Fruit fly (Drosophila melanogaster) whole organism, embryonic: ENCODE results near the gene Pep.

Source experiments
- ATbp ChIP-seq: fragments of 200-800 bp; sonication (Bioruptor generic); optimal IDR thresholded peaks from 2 replicates; lab custom pipeline; 2017; ENCODE audit warnings: missing biosample characterization, mild to moderate bottlenecking, missing genetic modification characterization, missing genetic modification reagents
- Aef1 ChIP-seq: fragments of 200-800 bp; sonication (Bioruptor generic); IDR thresholded peaks from 3 replicates; pipeline ENCODE4 v1.3.6; 2022; ENCODE audit warnings: missing biosample characterization, missing genetic modification characterization
- Bteb2 ChIP-seq: fragments of 200-800 bp; sonication (Bioruptor generic); optimal IDR thresholded peaks from 2 replicates; lab custom pipeline; 2016; ENCODE audit warnings: missing biosample characterization, missing genetic modification characterization
- CG11398 ChIP-seq: fragments of 200-800 bp; sonication (Bioruptor generic); optimal IDR thresholded peaks from 2 replicates; lab custom pipeline; 2016; ENCODE audit warnings: missing biosample characterization, missing genetic modification characterization
- CG12219 ChIP-seq: fragments of 200-800 bp; sonication (Bioruptor generic); optimal IDR thresholded peaks from 3 replicates; lab custom pipeline; 2018; ENCODE audit warnings: missing biosample characterization, mild to moderate bottlenecking, missing genetic modification characterization
- CG1233 ChIP-seq: fragments of 200-800 bp; sonication (Bioruptor generic); optimal IDR thresholded peaks from 4 replicates; lab custom pipeline; 2018; ENCODE audit warnings: missing biosample characterization, mild to moderate bottlenecking, missing genetic modification characterization
- CG12391 ChIP-seq: fragments of 200-800 bp; sonication (Bioruptor generic); optimal IDR thresholded peaks from 3 replicates; lab custom pipeline; 2018; ENCODE audit warnings: missing biosample characterization, mild to moderate bottlenecking, missing genetic modification characterization, moderate library complexity
- CG13287 ChIP-seq: fragments of 200-800 bp; sonication (Bioruptor generic); IDR thresholded peaks from 2 replicates; pipeline ENCODE4 v1.3.6; 2022; ENCODE audit warnings: missing biosample characterization, missing genetic modification characterization; ENCODE audit not compliant: partially characterized antibody
- CG13296 ChIP-seq: fragments of 200-800 bp; sonication (Bioruptor generic); optimal IDR thresholded peaks from 3 replicates; lab custom pipeline; 2018; ENCODE audit warnings: missing biosample characterization, mild to moderate bottlenecking, missing genetic modification characterization
- CG1529 ChIP-seq: fragments of 200-800 bp; sonication (Bioruptor generic); optimal IDR thresholded peaks from 3 replicates; lab custom pipeline; 2018; ENCODE audit warnings: missing biosample characterization, missing genetic modification characterization
- CG15479 ChIP-seq: fragments of 200-800 bp; sonication (Bioruptor generic); optimal IDR thresholded peaks from 3 replicates; lab custom pipeline; 2019; ENCODE audit warnings: missing biosample characterization, mild to moderate bottlenecking, missing genetic modification characterization, moderate library complexity
- CG1603 ChIP-seq: fragments of 200-800 bp; sonication (Bioruptor generic); optimal IDR thresholded peaks from 2 replicates; lab custom pipeline; 2019; ENCODE audit warnings: missing biosample characterization, mild to moderate bottlenecking, missing genetic modification characterization, moderate library complexity
- CG18262 ChIP-seq: fragments of 200-800 bp; optimal IDR thresholded peaks from 3 replicates; lab custom pipeline; 2019; ENCODE audit warnings: missing biosample characterization, mild to moderate bottlenecking, missing genetic modification characterization, moderate library complexity
- CG18764 ChIP-seq: fragments of 200-800 bp; sonication (Bioruptor generic); optimal IDR thresholded peaks from 3 replicates; lab custom pipeline; 2016; ENCODE audit warnings: missing biosample characterization, missing genetic modification characterization
- CG2120 ChIP-seq: fragments of 200-800 bp; sonication (Bioruptor generic); optimal IDR thresholded peaks from 3 replicates; lab custom pipeline; 2016; ENCODE audit warnings: missing biosample characterization, missing genetic modification characterization
- CG2712 ChIP-seq: fragments of 200-800 bp; optimal IDR thresholded peaks from 3 replicates; lab custom pipeline; 2019; ENCODE audit warnings: missing biosample characterization, mild to moderate bottlenecking, missing genetic modification characterization, moderate library complexity
- CG34422 ChIP-seq: fragments of 200-800 bp; sonication (Bioruptor generic); IDR thresholded peaks from 3 replicates; pipeline ENCODE4 v1.3.6; 2022; ENCODE audit warnings: missing biosample characterization, missing genetic modification characterization
- CG3847 ChIP-seq: fragments of 200-800 bp; sonication (Bioruptor generic); IDR thresholded peaks from 2 replicates; pipeline ENCODE4 v1.3.6; 2022; ENCODE audit warnings: missing biosample characterization, missing genetic modification characterization
- CG5180 ChIP-seq: fragments of 200-800 bp; sonication (Bioruptor generic); optimal IDR thresholded peaks from 3 replicates; lab custom pipeline; 2017; ENCODE audit warnings: missing biosample characterization, missing genetic modification characterization, mild to moderate bottlenecking, moderate library complexity, missing genetic modification reagents
- CG6813 ChIP-seq: fragments of 200-800 bp; sonication (Bioruptor generic); optimal IDR thresholded peaks from 2 replicates; lab custom pipeline; 2017; ENCODE audit warnings: missing biosample characterization, missing genetic modification characterization, mild to moderate bottlenecking, moderate library complexity, missing genetic modification reagents
- CG7271 ChIP-seq: fragments of 200-800 bp; sonication (Bioruptor generic); optimal IDR thresholded peaks from 2 replicates; lab custom pipeline; 2018; ENCODE audit warnings: missing biosample characterization, mild to moderate bottlenecking, missing genetic modification characterization, moderate library complexity
- CG7745 ChIP-seq: fragments of 200-800 bp; sonication (Bioruptor generic); optimal IDR thresholded peaks from 2 replicates; lab custom pipeline; 2018; ENCODE audit warnings: missing biosample characterization, mild to moderate bottlenecking, missing genetic modification characterization, moderate library complexity
- CG9932 ChIP-seq: fragments of 200-800 bp; sonication (Bioruptor generic); IDR thresholded peaks from 2 replicates; pipeline ENCODE4 v1.3.6; 2022; ENCODE audit warnings: missing biosample characterization, missing genetic modification characterization
- CHES-1-like ChIP-seq: fragments of 200-800 bp; sonication (Bioruptor generic); optimal IDR thresholded peaks from 2 replicates; lab custom pipeline; 2016; ENCODE audit warnings: missing biosample characterization, missing genetic modification characterization
- D19B ChIP-seq: fragments of 200-800 bp; sonication (Bioruptor generic); optimal IDR thresholded peaks from 2 replicates; lab custom pipeline; 2017; ENCODE audit warnings: missing biosample characterization, mild to moderate bottlenecking, missing genetic modification characterization
- Deaf1 ChIP-seq: fragments of 200-800 bp; optimal IDR thresholded peaks from 3 replicates; lab custom pipeline; 2019; ENCODE audit warnings: missing biosample characterization, mild to moderate bottlenecking, missing genetic modification characterization, moderate library complexity
- Dref ChIP-seq: fragments of 200-800 bp; sonication (Bioruptor generic); IDR thresholded peaks from 2 replicates; pipeline ENCODE4 v1.3.6; 2022; ENCODE audit warnings: missing biosample characterization, missing genetic modification characterization
- Eip74EF ChIP-seq, 2 experiments: fragments of 200-800 bp in 1 of 2; fragments of >200 bp in 1 of 2; sonication (Bioruptor generic) in 1 of 2; optimal IDR thresholded peaks; 2 replicates each; lab custom pipeline; 2017 to 2019; ENCODE audit warnings: missing biosample characterization in 2 of 2, missing genetic modification characterization in 2 of 2, mild to moderate bottlenecking in 1 of 2, moderate library complexity in 1 of 2
- Jarid2 ChIP-seq: fragments of 200-800 bp; sonication (Bioruptor generic); optimal IDR thresholded peaks from 3 replicates; lab custom pipeline; 2017; ENCODE audit warnings: mild to moderate bottlenecking, missing biosample characterization, missing genetic modification reagents, missing genetic modification characterization
- Lpt ChIP-seq: fragments of >200 bp; optimal IDR thresholded peaks from 2 replicates; lab custom pipeline; 2018; ENCODE audit warnings: missing biosample characterization, missing genetic modification characterization
- Med ChIP-seq: fragments of 200-800 bp; sonication (Bioruptor generic); peaks from one replicate; lab custom pipeline; 2016; ENCODE audit warnings: missing biosample characterization, missing genetic modification characterization, mild to moderate bottlenecking, inconsistent platforms, moderate library complexity
- Nf-YC ChIP-seq: fragments of 200-800 bp; optimal IDR thresholded peaks from 3 replicates; lab custom pipeline; 2019; ENCODE audit warnings: missing biosample characterization, mild to moderate bottlenecking, missing genetic modification characterization, moderate library complexity
- NfI ChIP-seq: fragments of 200-800 bp; sonication (Bioruptor generic); optimal IDR thresholded peaks from 3 replicates; lab custom pipeline; 2018; ENCODE audit warnings: missing biosample characterization, mild to moderate bottlenecking, missing genetic modification characterization, moderate library complexity
- Sox100B ChIP-seq: fragments of 200-800 bp; sonication (Bioruptor generic); optimal IDR thresholded peaks from 3 replicates; lab custom pipeline; 2018; ENCODE audit warnings: missing biosample characterization, mild to moderate bottlenecking, missing genetic modification characterization
- Ssrp ChIP-seq: fragments of 200-800 bp; sonication (Bioruptor generic); optimal IDR thresholded peaks from 2 replicates; lab custom pipeline; 2018; ENCODE audit warnings: missing biosample characterization, mild to moderate bottlenecking, missing genetic modification characterization, moderate library complexity
- br ChIP-seq: fragments of >200 bp; optimal IDR thresholded peaks from 2 replicates; lab custom pipeline; 2017
- crc ChIP-seq: fragments of 200-800 bp; sonication (Bioruptor generic); optimal IDR thresholded peaks from 2 replicates; lab custom pipeline; 2016; ENCODE audit warnings: missing biosample characterization, missing genetic modification characterization
- da ChIP-seq: fragments of 200-800 bp; sonication (Bioruptor generic); optimal IDR thresholded peaks from 2 replicates; lab custom pipeline; 2016; ENCODE audit warnings: missing biosample characterization, missing genetic modification characterization
- dati ChIP-seq: fragments of 200-800 bp; sonication (Bioruptor generic); IDR thresholded peaks from 2 replicates; pipeline ENCODE4 v1.3.6; 2022; ENCODE audit warnings: missing biosample characterization, missing genetic modification characterization
- dm ChIP-seq: fragments of 200-800 bp; sonication (Bioruptor generic); optimal IDR thresholded peaks from 3 replicates; lab custom pipeline; 2016; ENCODE audit warnings: missing biosample characterization, missing genetic modification characterization
- grau ChIP-seq: fragments of 200-800 bp; optimal IDR thresholded peaks from 3 replicates; lab custom pipeline; 2019; ENCODE audit warnings: missing biosample characterization, mild to moderate bottlenecking, missing genetic modification characterization, moderate library complexity
- luna ChIP-seq: fragments of 200-800 bp; sonication (Bioruptor generic); optimal IDR thresholded peaks from 2 replicates; lab custom pipeline; 2016; ENCODE audit warnings: missing biosample characterization, missing genetic modification characterization
- nau ChIP-seq: fragments of 200-800 bp; sonication (Bioruptor generic); optimal IDR thresholded peaks from 3 replicates; lab custom pipeline; 2017; ENCODE audit warnings: missing biosample characterization, mild to moderate bottlenecking, missing genetic modification characterization, missing genetic modification reagents
- oc ChIP-seq: fragments of 200-800 bp; sonication (Bioruptor generic); optimal IDR thresholded peaks from 2 replicates; lab custom pipeline; 2018; ENCODE audit warnings: missing biosample characterization, mild to moderate bottlenecking, missing genetic modification characterization, moderate library complexity
- pho ChIP-seq: fragments of 200-800 bp; sonication (Bioruptor generic); optimal IDR thresholded peaks from 2 replicates; lab custom pipeline; 2016; ENCODE audit warnings: missing biosample characterization, missing genetic modification characterization
- slbo ChIP-seq: fragments of 200-800 bp; sonication (Bioruptor generic); IDR thresholded peaks from 2 replicates; pipeline ENCODE4 v1.3.6; 2022; ENCODE audit warnings: missing biosample characterization, missing genetic modification characterization
- so ChIP-seq: fragments of 200-800 bp; sonication (Bioruptor generic); IDR thresholded peaks from 3 replicates; pipeline ENCODE4 v1.3.6; 2022; ENCODE audit warnings: missing biosample characterization, missing genetic modification characterization
- tna ChIP-seq: fragments of 200-800 bp; sonication (Bioruptor generic); IDR thresholded peaks from 2 replicates; pipeline ENCODE4 v1.3.6; 2022; ENCODE audit warnings: missing biosample characterization, missing genetic modification characterization; ENCODE audit not compliant: partially characterized antibody
- tup ChIP-seq: fragments of 200-800 bp; sonication (Bioruptor generic); optimal IDR thresholded peaks from 2 replicates; lab custom pipeline; 2016; ENCODE audit warnings: missing biosample characterization, mild to moderate bottlenecking, missing genetic modification characterization, moderate library complexity
- zf30C ChIP-seq: fragments of 200-800 bp; sonication (Bioruptor generic); optimal IDR thresholded peaks from 3 replicates; lab custom pipeline; 2018; ENCODE audit warnings: missing biosample characterization, mild to moderate bottlenecking, missing genetic modification characterization

The Pep gene

dm6 chr3L:17611864-17612505, 32.9 kb downstream of the Pep start (continued):
- no peak for TF ChIP-seq pho (GFP tag; lab: Kevin White, UChicago)
- no peak for TF ChIP-seq CG9932 (GFP tag; lab: Robert Waterston, UW)
- TF ChIP-seq Sox100B (GFP tag; lab: Kevin White, UChicago): no peak
- no peak for TF ChIP-seq CG5180 (GFP tag; lab: Kevin White, UChicago)
- peak; percentile 46 for TF ChIP-seq Med (GFP tag; lab: Kevin White, UChicago)
- no peak for TF ChIP-seq grau (tag; lab: Kevin White, UChicago)
- TF ChIP-seq CG1529 (GFP tag; lab: Kevin White, UChicago): no peak
- TF ChIP-seq Lpt (GFP tag; lab: Kevin White, UChicago): no peak
- TF ChIP-seq CG2120: no peak
- TF ChIP-seq tup (GFP tag; lab: Kevin White, UChicago): no peak
- TF ChIP-seq CG18262 (tag; lab: Kevin White, UChicago): no peak
- TF ChIP-seq CG18764 (GFP tag; lab: Kevin White, UChicago): no peak
- peak; percentile 89 for TF ChIP-seq dm (GFP tag; lab: Kevin White, UChicago)
- TF ChIP-seq ATbp (GFP tag; lab: Kevin White, UChicago): no peak
- TF ChIP-seq Jarid2 (GFP tag; lab: Kevin White, UChicago): no peak
- TF ChIP-seq tna (GFP tag; lab: Robert Waterston, UW): 0 out of 2 replicates have a peak, but pooled peaks have one; percentile 12
- TF ChIP-seq Nf-YC (tag; lab: Kevin White, UChicago): no peak
- no peak for TF ChIP-seq da (GFP tag; lab: Kevin White, UChicago)
- no peak for TF ChIP-seq dati
- TF ChIP-seq CG7271: no peak
- no peak for TF ChIP-seq CG12391 (tag; lab: Kevin White, UChicago)
- TF ChIP-seq br (lab: Kevin White, UChicago): no peak
- TF ChIP-seq oc (tag; lab: Kevin White, UChicago): no peak
- no peak for TF ChIP-seq crc
- TF ChIP-seq nau: no peak
- no peak for TF ChIP-seq slbo (GFP tag; lab: Robert Waterston, UW)
- 0 out of 3 replicates have a peak, but pooled peaks have one; percentile 42 for TF ChIP-seq CG34422 (GFP tag; lab: Robert Waterston, UW)
- TF ChIP-seq so (GFP tag; lab: Robert Waterston, UW): no peak
- no peak for TF ChIP-seq NfI (GFP tag; lab: Kevin White, UChicago)
- no peak for TF ChIP-seq zf30C (GFP tag; lab: Kevin White, UChicago)
- no peak for TF ChIP-seq CG1233
- TF ChIP-seq CG6813 (GFP tag; lab: Kevin White, UChicago): no peak
- TF ChIP-seq luna: no peak
- no peak for TF ChIP-seq CG3847
- no peak for TF ChIP-seq CG1603
- no peak for TF ChIP-seq Aef1
- TF ChIP-seq CG2712 (tag; lab: Kevin White, UChicago): peak; percentile 10
- peak in 1 of 2 experiments; percentile 65 for TF ChIP-seq Eip74EF (GFP tag; optimal IDR thresholded peaks at IDR 0.05; lab: Kevin White, UChicago)
- no peak for TF ChIP-seq CG7745 (tag; lab: Kevin White, UChicago)
- TF ChIP-seq Bteb2 (GFP tag; lab: Kevin White, UChicago): no peak
- TF ChIP-seq CG13287: no peak
- peak; percentile 84 for TF ChIP-seq Deaf1 (tag; lab: Kevin White, UChicago)
- TF ChIP-seq Ssrp: no peak
- no peak for TF ChIP-seq CG11398 (GFP tag; lab: Kevin White, UChicago)
- TF ChIP-seq CG12219 (GFP tag; lab: Kevin White, UChicago): no peak
- TF ChIP-seq Dref (GFP tag; lab: Robert Waterston, UW): no peak
- TF ChIP-seq CHES-1-like: no peak
- TF ChIP-seq CG13296 (GFP tag; lab: Kevin White, UChicago): no peak
- TF ChIP-seq D19B (GFP tag; lab: Kevin White, UChicago): no peak
- no peak for TF ChIP-seq CG15479 (GFP tag; lab: Kevin White, UChicago)
